Fruit fly (Drosophila melanogaster): ENCODE data around the gene galla-2.

dm6 chr3L:10893156-10893784 is 10.6 kb downstream of the galla-2 start:
- TF ChIP-seq CTCF (optimal IDR thresholded peaks at IDR 0.05) (no peak), CG8478 (optimal IDR thresholded peaks at IDR 0.05) (no peak)

Data from S2 (cell line).